Fruit fly (Drosophila melanogaster) whole organism, adult: Measurements from ENCODE around the gene mRpL9.

ENCODE experiments used
- CG12768 ChIP-seq: fragments of 200-800 bp; sonication (Bioruptor generic); optimal IDR thresholded peaks from 2 replicates; lab custom pipeline; 2017; ENCODE audit warnings: missing biosample characterization, missing genetic modification characterization, mild to moderate bottlenecking, moderate library complexity, missing genetic modification reagents
- CG1620 ChIP-seq: fragments of 200-800 bp; sonication (Bioruptor generic); optimal IDR thresholded peaks from 2 replicates; lab custom pipeline; 2016; ENCODE audit warnings: missing biosample characterization, missing genetic modification characterization
- CG33017 ChIP-seq: fragments of 200-800 bp; sonication (Bioruptor generic); optimal IDR thresholded peaks from 2 replicates; lab custom pipeline; 2018; ENCODE audit warnings: missing biosample characterization, mild to moderate bottlenecking, missing genetic modification characterization, moderate library complexity
- CG5204 ChIP-seq: fragments of 200-800 bp; sonication (Bioruptor generic); optimal IDR thresholded peaks from 2 replicates; lab custom pipeline; 2016; ENCODE audit warnings: missing biosample characterization, missing genetic modification characterization
- CG7045 ChIP-seq: fragments of 200-800 bp; sonication (Bioruptor generic); optimal IDR thresholded peaks from 2 replicates; lab custom pipeline; 2017; ENCODE audit warnings: missing biosample characterization, mild to moderate bottlenecking, missing genetic modification characterization
- bab1 ChIP-seq: fragments of 200-800 bp; sonication (Bioruptor generic); optimal IDR thresholded peaks from 3 replicates; lab custom pipeline; 2019; ENCODE audit warnings: missing biosample characterization, mild to moderate bottlenecking, missing genetic modification characterization, moderate library complexity
- cic ChIP-seq: fragments of 200-800 bp; sonication (Bioruptor generic); optimal IDR thresholded peaks from 2 replicates; lab custom pipeline; 2017; ENCODE audit warnings: missing biosample characterization, mild to moderate bottlenecking, missing genetic modification characterization, moderate library complexity
- kay ChIP-seq: fragments of 200-800 bp; sonication (Bioruptor generic); peaks from one replicate; lab custom pipeline; 2016; ENCODE audit warnings: missing biosample characterization, missing genetic modification characterization, borderline replicate concordance
- pad ChIP-seq: fragments of 200-800 bp; sonication (Bioruptor generic); optimal IDR thresholded peaks from 3 replicates; lab custom pipeline; 2017; ENCODE audit warnings: missing biosample characterization, missing genetic modification characterization, mild to moderate bottlenecking, moderate library complexity, missing genetic modification reagents

- TF ChIP-seq CG33017 (tag; lab: Kevin White, UChicago) (no peak), cic (no peak), bab1 (GFP tag; lab: Kevin White, UChicago) (no peak), CG12768 (GFP tag; lab: Kevin White, UChicago) (no peak), pad (no peak), kay (GFP tag; lab: Kevin White, UChicago) (no peak), CG5204 (GFP tag; lab: Kevin White, UChicago) (no peak), CG1620 (GFP tag; lab: Kevin White, UChicago) (no peak), CG7045 (GFP tag; lab: Kevin White, UChicago) (no peak)
Observed at dm6 chr3R:15374397-15374796, 43.9 kb downstream of the mRpL9 start, which contains the start of gene Rbp.
